Fruit fly (Drosophila melanogaster) whole organism, embryonic: ENCODE data around the gene CG33543.
A peak's percentile ranks its signal among the peaks of the same experiment; 100 is the strongest.

ENCODE experiments used
- BEAF-32 ChIP-seq: fragments of 200-800 bp; sonication (Bioruptor generic); optimal IDR thresholded peaks from 3 replicates; lab custom pipeline; 2017; ENCODE audit warnings: missing biosample characterization, missing genetic modification characterization, mild to moderate bottlenecking, moderate library complexity, missing genetic modification reagents
- Blimp-1 ChIP-seq: fragments of 200-800 bp; sonication (Bioruptor generic); optimal IDR thresholded peaks from 3 replicates; lab custom pipeline; 2018; ENCODE audit warnings: missing biosample characterization, missing genetic modification characterization, mild to moderate bottlenecking, moderate library complexity, missing genetic modification reagents
- CG10321 ChIP-seq: fragments of 200-800 bp; sonication (Bioruptor generic); IDR thresholded peaks from 2 replicates; pipeline ENCODE4 v1.3.6; 2022; ENCODE audit warnings: missing biosample characterization, missing genetic modification characterization
- CG10462 ChIP-seq: fragments of 200-800 bp; sonication (Bioruptor generic); optimal IDR thresholded peaks from 2 replicates; lab custom pipeline; 2016; ENCODE audit warnings: missing biosample characterization, missing genetic modification characterization
- CG13775 ChIP-seq: fragments of 200-800 bp; sonication (Bioruptor generic); optimal IDR thresholded peaks from 3 replicates; lab custom pipeline; 2017; ENCODE audit warnings: missing biosample characterization, mild to moderate bottlenecking, missing genetic modification characterization
- CG14441 ChIP-seq: fragments of 200-800 bp; sonication (Bioruptor generic); IDR thresholded peaks from 2 replicates; pipeline ENCODE4 v1.3.6; 2022; ENCODE audit warnings: missing biosample characterization, missing genetic modification characterization
- CG1529 ChIP-seq: fragments of 200-800 bp; sonication (Bioruptor generic); optimal IDR thresholded peaks from 3 replicates; lab custom pipeline; 2018; ENCODE audit warnings: missing biosample characterization, missing genetic modification characterization
- CG15696 ChIP-seq: fragments of 200-800 bp; sonication (Bioruptor generic); optimal IDR thresholded peaks from 2 replicates; lab custom pipeline; 2019; ENCODE audit warnings: missing biosample characterization, mild to moderate bottlenecking, missing genetic modification characterization, moderate library complexity
- CG1602 ChIP-seq: fragments of 200-800 bp; sonication (Bioruptor generic); optimal IDR thresholded peaks from 3 replicates; lab custom pipeline; 2016; ENCODE audit warnings: missing biosample characterization, missing genetic modification characterization
- CG17612 ChIP-seq: fragments of 200-800 bp; sonication (Bioruptor generic); IDR thresholded peaks from 2 replicates; pipeline ENCODE4 v1.3.6; 2022; ENCODE audit warnings: missing biosample characterization, missing genetic modification characterization
- CG42726 ChIP-seq: fragments of 200-800 bp; sonication (Bioruptor generic); IDR thresholded peaks from 2 replicates; pipeline ENCODE4 v1.3.6; 2022; ENCODE audit warnings: missing biosample characterization, missing genetic modification characterization; ENCODE audit not compliant: partially characterized antibody
- CG5245 ChIP-seq: fragments of 200-800 bp; sonication (Bioruptor generic); optimal IDR thresholded peaks from 3 replicates; lab custom pipeline; 2016; ENCODE audit warnings: missing biosample characterization, missing genetic modification characterization
- CG7786 ChIP-seq: fragments of 200-800 bp; sonication (Bioruptor generic); optimal IDR thresholded peaks from 2 replicates; lab custom pipeline; 2016; ENCODE audit warnings: missing biosample characterization, missing genetic modification characterization
- CG7987 ChIP-seq: fragments of 200-800 bp; sonication (Bioruptor generic); optimal IDR thresholded peaks from 2 replicates; lab custom pipeline; 2018; ENCODE audit warnings: missing biosample characterization, mild to moderate bottlenecking, missing genetic modification characterization, moderate library complexity
- CG9609 ChIP-seq: fragments of 200-800 bp; sonication (Bioruptor generic); optimal IDR thresholded peaks from 3 replicates; lab custom pipeline; 2016; ENCODE audit warnings: missing biosample characterization, missing genetic modification characterization
- Deaf1 ChIP-seq: fragments of 200-800 bp; optimal IDR thresholded peaks from 3 replicates; lab custom pipeline; 2019; ENCODE audit warnings: missing biosample characterization, mild to moderate bottlenecking, missing genetic modification characterization, moderate library complexity
- Elba2 ChIP-seq: fragments of 200-800 bp; sonication (Bioruptor generic); optimal IDR thresholded peaks from 3 replicates; lab custom pipeline; 2016; ENCODE audit warnings: missing biosample characterization, missing genetic modification characterization
- Fer3 ChIP-seq: fragments of 200-800 bp; sonication (Bioruptor generic); optimal IDR thresholded peaks from 2 replicates; lab custom pipeline; 2018; ENCODE audit warnings: missing biosample characterization, mild to moderate bottlenecking, missing genetic modification characterization, moderate library complexity
- Poxn ChIP-seq: fragments of 200-800 bp; sonication (Bioruptor generic); IDR thresholded peaks from 2 replicates; pipeline ENCODE4 v1.3.6; 2022; ENCODE audit warnings: missing biosample characterization, missing genetic modification characterization
- Trl ChIP-seq, 3 experiments: fragments of >200 bp in 2 of 3; fragments of 200-800 bp in 1 of 3; sonication (Bioruptor generic) in 1 of 3; optimal IDR thresholded peaks; 2 replicates in 1 of 3; 3 replicates in 2 of 3; lab custom pipeline; 2016 to 2017; ENCODE audit warnings: missing biosample characterization in 1 of 3, missing genetic modification characterization in 1 of 3
- Vsx1 ChIP-seq: fragments of 200-800 bp; sonication (Bioruptor generic); optimal IDR thresholded peaks from 2 replicates; lab custom pipeline; 2017; ENCODE audit warnings: missing biosample characterization, mild to moderate bottlenecking, missing genetic modification characterization, missing genetic modification reagents
- ase ChIP-seq: fragments of 200-800 bp; sonication (Bioruptor generic); IDR thresholded peaks from 3 replicates; pipeline ENCODE4 v1.3.6; 2022; ENCODE audit warnings: missing biosample characterization, missing genetic modification characterization
- bowl ChIP-seq: fragments of 200-800 bp; sonication (Bioruptor generic); IDR thresholded peaks from 2 replicates; pipeline ENCODE4 v1.3.6; 2022; ENCODE audit warnings: missing biosample characterization, missing genetic modification characterization
- cas ChIP-seq: fragments of 200-800 bp; sonication (Bioruptor generic); IDR thresholded peaks from 2 replicates; pipeline ENCODE4 v1.3.6; 2022; ENCODE audit warnings: missing biosample characterization, missing genetic modification characterization
- crp ChIP-seq, 2 experiments: fragments of 200-800 bp; sonication (Bioruptor generic); optimal IDR thresholded peaks; 2 replicates in 1 of 2; 3 replicates in 1 of 2; lab custom pipeline; 2017; ENCODE audit warnings: missing biosample characterization in 2 of 2, missing genetic modification characterization in 2 of 2, mild to moderate bottlenecking in 1 of 2, moderate library complexity in 1 of 2
- disco-r ChIP-seq: fragments of 200-800 bp; sonication (Bioruptor generic); optimal IDR thresholded peaks from 2 replicates; lab custom pipeline; 2016; ENCODE audit warnings: missing biosample characterization, missing genetic modification characterization
- en ChIP-seq: fragments of 200-800 bp; sonication (Bioruptor generic); optimal IDR thresholded peaks from 2 replicates; lab custom pipeline; 2016; ENCODE audit warnings: missing biosample characterization, missing genetic modification characterization
- ewg ChIP-seq: fragments of 200-800 bp; sonication (Bioruptor generic); optimal IDR thresholded peaks from 3 replicates; lab custom pipeline; 2017; ENCODE audit warnings: mild to moderate bottlenecking, missing biosample characterization, missing genetic modification reagents, missing genetic modification characterization
- ftz-f1 ChIP-seq: fragments of 200-800 bp; sonication (Bioruptor generic); optimal IDR thresholded peaks from 2 replicates; lab custom pipeline; 2016; ENCODE audit warnings: missing biosample characterization, missing genetic modification characterization
- gcm ChIP-seq: fragments of 200-800 bp; sonication (Bioruptor generic); optimal IDR thresholded peaks from 2 replicates; lab custom pipeline; 2019; ENCODE audit warnings: missing biosample characterization, mild to moderate bottlenecking, missing genetic modification characterization, moderate library complexity
- ken ChIP-seq: fragments of 200-800 bp; sonication (Bioruptor generic); IDR thresholded peaks from 3 replicates; pipeline ENCODE4 v1.3.6; 2022; ENCODE audit warnings: missing biosample characterization, missing genetic modification characterization
- kni ChIP-seq: fragments of 200-800 bp; sonication (Bioruptor generic); optimal IDR thresholded peaks from 3 replicates; lab custom pipeline; 2017; ENCODE audit warnings: mild to moderate bottlenecking, missing biosample characterization, missing genetic modification reagents, missing genetic modification characterization
- lmd ChIP-seq: fragments of 200-800 bp; sonication (Bioruptor generic); IDR thresholded peaks from 2 replicates; pipeline ENCODE4 v1.3.6; 2022; ENCODE audit warnings: missing biosample characterization, missing genetic modification characterization
- nerfin-2 ChIP-seq: fragments of 200-800 bp; sonication (Bioruptor generic); IDR thresholded peaks from 2 replicates; pipeline ENCODE4 v1.3.6; 2022; ENCODE audit warnings: missing biosample characterization, missing genetic modification characterization; ENCODE audit not compliant: partially characterized antibody
- nmo ChIP-seq: fragments of 200-800 bp; sonication (Bioruptor generic); optimal IDR thresholded peaks from 2 replicates; lab custom pipeline; 2018; ENCODE audit warnings: missing biosample characterization, mild to moderate bottlenecking, missing genetic modification characterization, moderate library complexity
- oc ChIP-seq: fragments of 200-800 bp; sonication (Bioruptor generic); optimal IDR thresholded peaks from 2 replicates; lab custom pipeline; 2018; ENCODE audit warnings: missing biosample characterization, mild to moderate bottlenecking, missing genetic modification characterization, moderate library complexity
- odd ChIP-seq: fragments of 200-800 bp; sonication (Bioruptor generic); optimal IDR thresholded peaks from 2 replicates; lab custom pipeline; 2017; ENCODE audit warnings: missing biosample characterization, mild to moderate bottlenecking, missing genetic modification characterization
- otp ChIP-seq: fragments of 200-800 bp; sonication (Bioruptor generic); IDR thresholded peaks from 3 replicates; pipeline ENCODE4, ENCODE4 v1.3.6; 2022; ENCODE audit warnings: missing biosample characterization, missing genetic modification characterization
- phol ChIP-seq: fragments of 200-800 bp; sonication (Bioruptor generic); optimal IDR thresholded peaks from 3 replicates; lab custom pipeline; 2018; ENCODE audit warnings: missing biosample characterization, mild to moderate bottlenecking, missing genetic modification characterization, moderate library complexity
- prd ChIP-seq, 3 experiments: fragments of >200 bp in 2 of 3; fragments of 200-800 bp in 1 of 3; sonication (Bioruptor generic) in 1 of 3; optimal IDR thresholded peaks in 2 of 3; IDR thresholded peaks in 1 of 3; 2 replicates in 2 of 3; 3 replicates in 1 of 3; pipeline versions ENCODE4 v1.3.6 to Lab custom; 2017 to 2022; ENCODE audit warnings: missing biosample characterization in 1 of 3, missing genetic modification characterization in 1 of 3
- repo ChIP-seq: fragments of 200-800 bp; sonication (Bioruptor generic); optimal IDR thresholded peaks from 2 replicates; lab custom pipeline; 2016; ENCODE audit warnings: missing biosample characterization, missing genetic modification characterization
- ro ChIP-seq: fragments of 200-800 bp; sonication (Bioruptor generic); IDR thresholded peaks from 2 replicates; pipeline ENCODE4 v1.3.6; 2022; ENCODE audit warnings: missing biosample characterization, missing genetic modification characterization
- sima ChIP-seq: fragments of 200-800 bp; sonication (Bioruptor generic); optimal IDR thresholded peaks from 2 replicates; lab custom pipeline; 2016; ENCODE audit warnings: missing biosample characterization, missing genetic modification characterization
- sqz ChIP-seq: fragments of 200-800 bp; sonication (Bioruptor generic); optimal IDR thresholded peaks from 3 replicates; lab custom pipeline; 2018; ENCODE audit warnings: missing biosample characterization, mild to moderate bottlenecking, missing genetic modification characterization
- sr ChIP-seq: fragments of 200-800 bp; sonication (Bioruptor generic); IDR thresholded peaks from 3 replicates; pipeline ENCODE4 v1.3.6; 2022; ENCODE audit warnings: missing biosample characterization, missing genetic modification characterization
- tap ChIP-seq: fragments of 200-800 bp; optimal IDR thresholded peaks from 3 replicates; lab custom pipeline; 2019; ENCODE audit warnings: missing biosample characterization, mild to moderate bottlenecking, missing genetic modification characterization, moderate library complexity
- trem ChIP-seq: fragments of 200-800 bp; optimal IDR thresholded peaks from 3 replicates; lab custom pipeline; 2019; ENCODE audit warnings: missing biosample characterization, mild to moderate bottlenecking, missing genetic modification characterization, moderate library complexity
- wdn ChIP-seq: fragments of 200-800 bp; sonication (Bioruptor generic); IDR thresholded peaks from 2 replicates; pipeline ENCODE4 v1.3.6; 2022; ENCODE audit warnings: missing biosample characterization, missing genetic modification characterization
- yki ChIP-seq: fragments of >200 bp; optimal IDR thresholded peaks from 3 replicates; lab custom pipeline; 2018

CG33543 gene

dm6 chr2L:1972450-1973119 is 33.5 kb downstream of the CG33543 start (continued):
- TF ChIP-seq CG17612 (GFP tag; lab: Robert Waterston, UW) (no peak), kni (peak; percentile 42), repo (GFP tag; lab: Kevin White, UChicago) (no peak), lmd (GFP tag; lab: Robert Waterston, UW) (no peak), wdn (GFP tag; lab: Robert Waterston, UW) (no peak), sqz (GFP tag; lab: Kevin White, UChicago) (no peak), CG10462 (GFP tag; lab: Kevin White, UChicago) (no peak), ewg (GFP tag; lab: Kevin White, UChicago) (peak; percentile 93), CG10321 (GFP tag; lab: Robert Waterston, UW) (peak; percentile 98), Trl (optimal IDR thresholded peaks at IDR 0.05; lab: Kevin White, UChicago) (peak in 1 of 2 experiments; percentile 50), Trl (GFP tag; optimal IDR thresholded peaks at IDR 0.05; lab: Kevin White, UChicago) (no peak), gcm (GFP tag; lab: Kevin White, UChicago) (no peak), phol (tag; lab: Kevin White, UChicago) (peak; percentile 79), ken (no peak), nerfin-2 (GFP tag; lab: Robert Waterston, UW) (0 out of 2 replicates have a peak, but pooled peaks have one; percentile 9), Vsx1 (GFP tag; lab: Kevin White, UChicago) (peak; percentile 99), ftz-f1 (peak; percentile 95), CG15696 (tag; lab: Kevin White, UChicago) (peak; percentile 22), sima (GFP tag; lab: Kevin White, UChicago) (no peak), Blimp-1 (GFP tag; lab: Kevin White, UChicago) (peak; percentile 60), sr (GFP tag; lab: Robert Waterston, UW) (peak; percentile 80), yki (no peak), CG5245 (GFP tag; lab: Kevin White, UChicago) (no peak), tap (tag; lab: Kevin White, UChicago) (no peak), CG13775 (GFP tag; lab: Kevin White, UChicago) (no peak), ro (no peak), prd (optimal IDR thresholded peaks at IDR 0.05; lab: Kevin White, UChicago) (no peak), prd (GFP tag; IDR thresholded peaks at IDR 0.05; lab: Robert Waterston, UW) (peak; percentile 43; the same call in 1 of the 3 replicates), CG1602 (GFP tag; lab: Kevin White, UChicago) (no peak), nmo (peak; percentile 35), trem (tag; lab: Kevin White, UChicago) (no peak), otp (GFP tag; lab: Robert Waterston, UW) (no peak), bowl (GFP tag; lab: Robert Waterston, UW) (no peak), CG14441 (GFP tag; lab: Robert Waterston, UW) (no peak), ase (no peak), odd (GFP tag; lab: Kevin White, UChicago) (no peak), Deaf1 (tag; lab: Kevin White, UChicago) (peak; percentile 59), Fer3 (no peak), CG9609 (GFP tag; lab: Kevin White, UChicago) (no peak), crp (GFP tag; optimal IDR thresholded peaks at IDR 0.05; lab: Kevin White, UChicago) (no peak), cas (no peak), CG7987 (no peak), oc (peak; percentile 85), en (GFP tag; lab: Kevin White, UChicago) (no peak), BEAF-32 (GFP tag; lab: Kevin White, UChicago) (no peak), CG42726 (GFP tag; lab: Robert Waterston, UW) (0 out of 2 replicates have a peak, but pooled peaks have one; percentile 25), Elba2 (GFP tag; lab: Kevin White, UChicago) (no peak), Poxn (GFP tag; lab: Robert Waterston, UW) (no peak), disco-r (GFP tag; lab: Kevin White, UChicago) (no peak), CG1529 (GFP tag; lab: Kevin White, UChicago) (no peak), CG7786 (GFP tag; lab: Kevin White, UChicago) (no peak)
